Worm (Caenorhabditis elegans) whole organism, midembryonic: Measurements from ENCODE around the gene srx-24.

Experiments
- klf-2 ChIP-seq: fragments of 200-800 bp; sonication (Bioruptor generic); conservative IDR thresholded peaks from 2 replicates; pipeline ENCODE4 v1.3.6; 2022; ENCODE audit warnings: missing genetic modification reagents, missing genetic modification characterization, missing compliant biosample characterization
- med-1 ChIP-seq: sonication (generic microtip); optimal IDR thresholded peaks from 2 replicates; lab custom pipeline; 2017; ENCODE audit warnings: missing genetic modification characterization, mild to moderate bottlenecking, missing compliant biosample characterization, antibody characterized with exemption, missing genetic modification reagents; ENCODE audit not compliant: insufficient read depth
- ref-1 ChIP-seq: fragments of 200-800 bp; sonication (Bioruptor generic); conservative IDR thresholded peaks from 2 replicates; pipeline ENCODE4 v1.3.6; 2022; ENCODE audit warnings: missing genetic modification reagents, missing genetic modification characterization, missing compliant biosample characterization
- ztf-23 ChIP-seq: fragments of 200-800 bp; sonication (Bioruptor generic); IDR thresholded peaks from 2 replicates; pipeline ENCODE4 v1.3.6; 2022; ENCODE audit warnings: missing genetic modification reagents, missing genetic modification characterization, missing compliant biosample characterization
- ztf-29 ChIP-seq: fragments of 200-800 bp; sonication (Bioruptor generic); IDR thresholded peaks from 2 replicates; pipeline ENCODE4 v1.3.6; 2022; ENCODE audit warnings: missing genetic modification reagents, missing genetic modification characterization, missing compliant biosample characterization

ce11 chrV:2734360-2734759 is 15.5 kb downstream of the srx-24 start, which contains the start of gene srg-57:
- TF ChIP-seq ztf-23 (GFP tag; lab: Robert Waterston, UW) (no peak), klf-2 (GFP tag; lab: Robert Waterston, UW) (no peak), ztf-29 (GFP tag; lab: Robert Waterston, UW) (no peak), ref-1 (no peak), med-1 (GFP tag; lab: Kevin White, UChicago) (no peak)
